Fruit fly (Drosophila melanogaster): ENCODE results near the gene CG33777.

Gene CG33777

DNA sequence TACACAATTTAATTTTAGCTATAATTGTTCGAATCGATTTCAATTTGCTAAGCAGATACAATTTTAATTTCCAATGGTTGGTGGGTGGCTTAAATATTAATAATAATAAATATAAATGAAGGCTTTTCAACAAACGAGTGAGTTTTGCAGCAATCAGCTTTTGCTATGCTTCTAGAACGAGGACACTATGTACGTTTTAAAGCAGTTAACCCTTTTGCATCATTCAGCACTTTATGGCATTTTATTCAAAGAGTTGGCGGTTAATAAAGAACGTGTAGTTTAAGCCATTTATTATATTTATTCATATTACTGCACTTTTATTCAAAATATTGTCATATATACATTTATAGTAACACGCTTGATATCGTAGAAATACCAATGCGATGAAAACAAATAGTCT lies 820 bp downstream of the CG33777 start:
- TF ChIP-seq CG12155 (GFP tag; optimal IDR thresholded peaks at IDR 0.05): peak; percentile 27
- peak; percentile 92 for TF ChIP-seq CG31365 (tag; optimal IDR thresholded peaks at IDR 0.05)
- peak; percentile 49 for TF ChIP-seq Abd-B (GFP tag; optimal IDR thresholded peaks at IDR 0.05)
- TF ChIP-seq slbo (GFP tag; IDR thresholded peaks at IDR 0.05): no peak
- peak; percentile 1 for TF ChIP-seq CoRest (tag; optimal IDR thresholded peaks at IDR 0.05)
- peak; percentile 15 for TF ChIP-seq pzg (GFP tag; optimal IDR thresholded peaks at IDR 0.05)
- peak; percentile 12 for TF ChIP-seq Myb (GFP tag; optimal IDR thresholded peaks at IDR 0.05)
- peak; percentile 93 for TF ChIP-seq stwl (tag; optimal IDR thresholded peaks at IDR 0.05)
- peak; percentile 73; the same call in 1 of the 2 replicates for TF ChIP-seq CG10321 (GFP tag; IDR thresholded peaks at IDR 0.05)
- TF ChIP-seq Ssrp (tag; optimal IDR thresholded peaks at IDR 0.05): no peak
- TF ChIP-seq E2f2 (GFP tag; IDR thresholded peaks at IDR 0.05): peak; percentile 81
- TF ChIP-seq CG4820 (GFP tag; optimal IDR thresholded peaks at IDR 0.05): no peak
- peak; percentile 76 for TF ChIP-seq Dp (GFP tag; optimal IDR thresholded peaks at IDR 0.05)
- TF ChIP-seq CG2889 (GFP tag; IDR thresholded peaks at IDR 0.05): no peak
- TF ChIP-seq Ptx1 (GFP tag; IDR thresholded peaks at IDR 0.05): no peak
- peak; percentile 56; the same call in 1 of the 3 replicates for TF ChIP-seq CG2199 (GFP tag; IDR thresholded peaks at IDR 0.05)
- TF ChIP-seq CG18011 (GFP tag; optimal IDR thresholded peaks at IDR 0.05): peak; percentile 97
- TF ChIP-seq CG6791 (GFP tag; IDR thresholded peaks at IDR 0.05; ENCODE audit: partially characterized antibody): 0 out of 3 replicates have a peak, but pooled peaks have one; percentile 34

DNA sequence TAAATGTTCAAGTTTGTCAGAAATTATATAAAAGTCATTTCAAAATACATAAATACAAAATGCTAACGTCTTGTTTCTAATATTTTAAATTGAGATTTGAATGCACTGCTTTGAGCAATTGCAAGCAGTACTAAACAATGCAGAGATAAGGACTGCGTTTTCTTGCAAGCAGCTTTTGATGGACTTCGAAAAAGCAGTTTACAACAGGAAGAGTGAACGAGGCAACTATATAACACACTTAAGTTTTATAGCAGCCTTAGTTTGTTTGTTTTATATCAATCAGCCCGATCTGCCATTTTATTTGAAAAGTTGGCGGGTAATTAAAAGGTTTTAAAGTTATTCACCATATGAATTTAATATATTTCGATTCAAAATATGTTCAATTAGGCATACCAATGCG lies 1.6 kb downstream of the CG33777 start:
- TF ChIP-seq Nf-YC (tag; optimal IDR thresholded peaks at IDR 0.05) (no peak), HLH4C (GFP tag; IDR thresholded peaks at IDR 0.05; ENCODE audit: partially characterized antibody) (no peak), pho (GFP tag; optimal IDR thresholded peaks at IDR 0.05) (no peak), CG33213 (GFP tag; optimal IDR thresholded peaks at IDR 0.05) (peak; percentile 51), CG8478 (optimal IDR thresholded peaks at IDR 0.05) (peak; percentile 84), Adf1 (GFP tag; IDR thresholded peaks at IDR 0.05) (peak; percentile 26; the same call in 1 of the 2 replicates), sim (GFP tag; IDR thresholded peaks at IDR 0.05) (no peak), insv (GFP tag; optimal IDR thresholded peaks at IDR 0.05) (no peak), CG7786 (GFP tag; optimal IDR thresholded peaks at IDR 0.05) (no peak), Mes4 (GFP tag; optimal IDR thresholded peaks at IDR 0.05) (no peak), CG7271 (tag; optimal IDR thresholded peaks at IDR 0.05) (no peak), CG9932 (GFP tag; IDR thresholded peaks at IDR 0.05) (0 out of 2 replicates have a peak, but pooled peaks have one; percentile 38), CG5245 (GFP tag; optimal IDR thresholded peaks at IDR 0.05) (no peak), CG13624 (GFP tag; optimal IDR thresholded peaks at IDR 0.05) (peak; percentile 37), sr (GFP tag; IDR thresholded peaks at IDR 0.05) (no peak), tin (GFP tag; optimal IDR thresholded peaks at IDR 0.05) (no peak), CG9876 (GFP tag; optimal IDR thresholded peaks at IDR 0.05) (peak; percentile 28), CG11695 (GFP tag; IDR thresholded peaks at IDR 0.05) (no peak), H2.0 (GFP tag; IDR thresholded peaks at IDR 0.05) (no peak), oc (tag; optimal IDR thresholded peaks at IDR 0.05) (no peak), bcd (GFP tag; optimal IDR thresholded peaks at IDR 0.05) (no peak), Hey (tag; optimal IDR thresholded peaks at IDR 0.05) (no peak), HHEX (GFP tag; optimal IDR thresholded peaks at IDR 0.05) (no peak), vnd (GFP tag; IDR thresholded peaks at IDR 0.05; ENCODE audit: partially characterized antibody) (no peak), chn (GFP tag; optimal IDR thresholded peaks at IDR 0.05) (no peak), CG4820 (GFP tag; optimal IDR thresholded peaks at IDR 0.05) (no peak), lab (GFP tag; optimal IDR thresholded peaks at IDR 0.05) (no peak), CG9797 (GFP tag; optimal IDR thresholded peaks at IDR 0.05) (no peak), CG1647 (GFP tag; optimal IDR thresholded peaks at IDR 0.05) (no peak), Poxn (GFP tag; IDR thresholded peaks at IDR 0.05) (no peak), prd (optimal IDR thresholded peaks at IDR 0.05) (no peak), prd (GFP tag; IDR thresholded peaks at IDR 0.05) (peak; percentile 22; the same call in 1 of the 3 replicates), Med (GFP tag) (peak; percentile 69), CG1603 (tag; optimal IDR thresholded peaks at IDR 0.05) (peak; percentile 44), fd96Cb (tag; optimal IDR thresholded peaks at IDR 0.05) (no peak)

Data from whole organism, embryonic.